Worm (Caenorhabditis elegans) whole organism, L2 larva: ENCODE data around the gene rsp-2.

Experiments used
- C34F6.9 ChIP-seq: fragments of 150-350 bp; optimal IDR thresholded peaks from 2 replicates; lab custom pipeline; 2014; ENCODE audit warnings: missing biosample characterization, missing genetic modification characterization
- F13H6.1 ChIP-seq: sonication (generic microtip); optimal IDR thresholded peaks from 2 replicates; lab custom pipeline; 2016; ENCODE audit warnings: missing genetic modification characterization, missing compliant biosample characterization
- R02D3.7 ChIP-seq: fragments of 150-350 bp; optimal IDR thresholded peaks from 2 replicates; lab custom pipeline; 2014; ENCODE audit warnings: missing biosample characterization, missing genetic modification characterization
- Y55F3AM.14 ChIP-seq: fragments of 200-800 bp; sonication (Bioruptor generic); optimal IDR thresholded peaks from 2 replicates; lab custom pipeline; 2018; ENCODE audit warnings: mild to moderate bottlenecking, missing genetic modification characterization, missing compliant biosample characterization
- ZK546.5 ChIP-seq: sonication (generic microtip); optimal IDR thresholded peaks from 2 replicates; lab custom pipeline; 2017; ENCODE audit warnings: missing biosample characterization, missing genetic modification characterization
- alr-1 ChIP-seq: fragments of 150-350 bp; optimal IDR thresholded peaks from 2 replicates; lab custom pipeline; 2014; ENCODE audit warnings: missing biosample characterization, missing genetic modification characterization
- aly-2 ChIP-seq: fragments of 150-350 bp; optimal IDR thresholded peaks from 2 replicates; lab custom pipeline; 2014; ENCODE audit warnings: missing biosample characterization, missing genetic modification characterization
- ama-1 ChIP-seq: fragments of 150-350 bp; optimal IDR thresholded peaks from 2 replicates; lab custom pipeline; 2018; ENCODE audit warnings: inconsistent platforms
- blmp-1 ChIP-seq: sonication (generic microtip); optimal IDR thresholded peaks from 2 replicates; lab custom pipeline; 2017; ENCODE audit warnings: missing genetic modification characterization, mild to moderate bottlenecking, missing compliant biosample characterization, antibody characterized with exemption, moderate library complexity; ENCODE audit not compliant: insufficient read depth
- ceh-16 ChIP-seq: fragments of 150-350 bp; optimal IDR thresholded peaks from 2 replicates; lab custom pipeline; 2014; ENCODE audit warnings: missing biosample characterization, missing genetic modification characterization
- ceh-82 ChIP-seq: fragments of 150-350 bp; optimal IDR thresholded peaks from 2 replicates; lab custom pipeline; 2014; ENCODE audit warnings: missing biosample characterization, missing genetic modification characterization
- crh-2 ChIP-seq: sonication (generic microtip); optimal IDR thresholded peaks from 2 replicates; lab custom pipeline; 2017; ENCODE audit warnings: missing biosample characterization, missing genetic modification characterization
- dmd-4 ChIP-seq: sonication (generic microtip); optimal IDR thresholded peaks from 2 replicates; lab custom pipeline; 2017; ENCODE audit warnings: missing biosample characterization, missing genetic modification characterization
- egl-27 ChIP-seq: sonication (generic microtip); optimal IDR thresholded peaks from 3 replicates; lab custom pipeline; 2017; ENCODE audit warnings: missing biosample characterization, missing genetic modification reagents, missing genetic modification characterization
- elt-1 ChIP-seq: fragments of 150-350 bp; optimal IDR thresholded peaks from 2 replicates; lab custom pipeline; 2014; ENCODE audit warnings: missing biosample characterization, missing genetic modification characterization
- elt-3 ChIP-seq: sonication (generic microtip); optimal IDR thresholded peaks from 2 replicates; lab custom pipeline; 2017; ENCODE audit warnings: missing biosample characterization, missing genetic modification characterization
- fos-1 ChIP-seq: fragments of 150-350 bp; optimal IDR thresholded peaks from 2 replicates; lab custom pipeline; 2014; ENCODE audit warnings: missing biosample characterization, missing genetic modification characterization
- gmeb-1 ChIP-seq: fragments of 150-350 bp; optimal IDR thresholded peaks from 2 replicates; lab custom pipeline; 2014; ENCODE audit warnings: missing biosample characterization, missing genetic modification characterization
- lin-11 ChIP-seq: fragments of 150-350 bp; sonication (generic microtip); optimal IDR thresholded peaks from 2 replicates; lab custom pipeline; 2014; ENCODE audit warnings: missing biosample characterization, missing genetic modification characterization, inconsistent platforms, mixed read lengths
- lin-13 ChIP-seq: fragments of 150-350 bp; optimal IDR thresholded peaks from 2 replicates; lab custom pipeline; 2014; ENCODE audit warnings: missing biosample characterization, missing genetic modification reagents, missing genetic modification characterization
- lin-39 ChIP-seq: fragments of 150-350 bp; optimal IDR thresholded peaks from 2 replicates; lab custom pipeline; 2014; ENCODE audit warnings: missing biosample characterization, missing genetic modification reagents, missing genetic modification characterization
- lsy-2 ChIP-seq, 2 experiments: fragments of 150-350 bp in 1 of 2; sonication (generic microtip) in 1 of 2; optimal IDR thresholded peaks; 2 replicates each; lab custom pipeline; 2014 to 2017; ENCODE audit warnings: missing biosample characterization in 2 of 2, missing genetic modification characterization in 2 of 2
- mab-5 ChIP-seq: fragments of 150-350 bp; optimal IDR thresholded peaks from 2 replicates; lab custom pipeline; 2014; ENCODE audit warnings: missing biosample characterization, missing genetic modification characterization
- mbf-1 ChIP-seq: sonication (generic microtip); optimal IDR thresholded peaks from 2 replicates; lab custom pipeline; 2017; ENCODE audit warnings: missing biosample characterization, missing genetic modification characterization
- mdl-1 ChIP-seq, 2 experiments: fragments of 150-350 bp in 1 of 2; sonication (generic microtip) in 1 of 2; optimal IDR thresholded peaks; 2 replicates each; lab custom pipeline; 2017; ENCODE audit warnings: missing biosample characterization in 2 of 2, missing genetic modification characterization in 2 of 2
- nhr-10 ChIP-seq: sonication (generic microtip); optimal IDR thresholded peaks from 2 replicates; lab custom pipeline; 2017; ENCODE audit warnings: missing biosample characterization, missing genetic modification characterization
- nhr-11 ChIP-seq: fragments of 150-350 bp; optimal IDR thresholded peaks from 2 replicates; lab custom pipeline; 2014; ENCODE audit warnings: missing biosample characterization, missing genetic modification characterization
- nhr-12 ChIP-seq: fragments of 150-350 bp; optimal IDR thresholded peaks from 2 replicates; lab custom pipeline; 2014; ENCODE audit warnings: missing biosample characterization, missing genetic modification characterization
- nhr-129 ChIP-seq: fragments of 150-350 bp; optimal IDR thresholded peaks from 2 replicates; lab custom pipeline; 2014; ENCODE audit warnings: missing biosample characterization, missing genetic modification characterization
- nhr-21 ChIP-seq: fragments of 150-350 bp; optimal IDR thresholded peaks from 2 replicates; lab custom pipeline; 2014; ENCODE audit warnings: missing biosample characterization, missing genetic modification characterization
- nhr-23 ChIP-seq: fragments of 150-350 bp; optimal IDR thresholded peaks from 2 replicates; lab custom pipeline; 2014; ENCODE audit warnings: missing biosample characterization, missing genetic modification reagents, missing genetic modification characterization
- nhr-237 ChIP-seq: fragments of 150-350 bp; optimal IDR thresholded peaks from 2 replicates; lab custom pipeline; 2014; ENCODE audit warnings: missing biosample characterization, missing genetic modification characterization
- nhr-25 ChIP-seq: fragments of 150-350 bp; sonication (generic microtip); optimal IDR thresholded peaks from 3 replicates; lab custom pipeline; 2014; ENCODE audit warnings: missing biosample characterization, missing genetic modification characterization
- nhr-6 ChIP-seq: fragments of 150-350 bp; optimal IDR thresholded peaks from 2 replicates; lab custom pipeline; 2014; ENCODE audit warnings: missing biosample characterization, missing genetic modification characterization
- nhr-77 ChIP-seq: fragments of 150-350 bp; optimal IDR thresholded peaks from 2 replicates; lab custom pipeline; 2014; ENCODE audit warnings: missing biosample characterization, missing genetic modification characterization
- peb-1 ChIP-seq: fragments of 150-350 bp; optimal IDR thresholded peaks from 2 replicates; lab custom pipeline; 2014; ENCODE audit warnings: missing biosample characterization, missing genetic modification characterization
- sem-4 ChIP-seq: fragments of 150-350 bp; optimal IDR thresholded peaks from 2 replicates; lab custom pipeline; 2014; ENCODE audit warnings: missing biosample characterization, missing genetic modification reagents, missing genetic modification characterization
- skn-1 ChIP-seq: sonication (generic microtip); optimal IDR thresholded peaks from 2 replicates; lab custom pipeline; 2017; ENCODE audit warnings: missing biosample characterization, missing genetic modification characterization
- sma-3 ChIP-seq: sonication (generic microtip); optimal IDR thresholded peaks from 2 replicates; lab custom pipeline; 2016; ENCODE audit warnings: missing genetic modification reagents, missing genetic modification characterization, missing compliant biosample characterization
- sma-9 ChIP-seq, 2 experiments: fragments of 150-350 bp in 1 of 2; sonication (generic microtip) in 1 of 2; optimal IDR thresholded peaks; 2 replicates each; lab custom pipeline; 2014 to 2016; ENCODE audit warnings: missing genetic modification characterization in 2 of 2, mild to moderate bottlenecking in 1 of 2, missing biosample characterization in 1 of 2, missing compliant biosample characterization in 1 of 2, missing genetic modification reagents in 1 of 2, moderate library complexity in 1 of 2
- snpc-4 ChIP-seq: fragments of 150-350 bp; optimal IDR thresholded peaks from 2 replicates; lab custom pipeline; 2014; ENCODE audit warnings: missing biosample characterization, missing genetic modification characterization
- unc-39 ChIP-seq: fragments of 150-350 bp; optimal IDR thresholded peaks from 2 replicates; lab custom pipeline; 2014; ENCODE audit warnings: missing biosample characterization, missing genetic modification characterization
- unc-55 ChIP-seq: fragments of 150-350 bp; sonication (generic microtip); optimal IDR thresholded peaks from 3 replicates; lab custom pipeline; 2014; ENCODE audit warnings: missing biosample characterization, missing genetic modification reagents, missing genetic modification characterization
- unc-62 ChIP-seq: fragments of 150-350 bp; optimal IDR thresholded peaks from 2 replicates; lab custom pipeline; 2014; ENCODE audit warnings: missing biosample characterization, missing genetic modification reagents, missing genetic modification characterization
- zag-1 ChIP-seq: fragments of 150-350 bp; optimal IDR thresholded peaks from 2 replicates; lab custom pipeline; 2014; ENCODE audit warnings: missing biosample characterization, missing genetic modification characterization
- ztf-1 ChIP-seq: fragments of 200-800 bp; sonication (Bioruptor generic); conservative IDR thresholded peaks from 2 replicates; pipeline ENCODE4 v1.3.6; 2022; ENCODE audit warnings: missing genetic modification characterization, missing compliant biosample characterization
- ztf-11 ChIP-seq: sonication (generic microtip); optimal IDR thresholded peaks from 2 replicates; lab custom pipeline; 2017; ENCODE audit warnings: missing biosample characterization, missing genetic modification characterization
- ztf-4 ChIP-seq: fragments of 150-350 bp; optimal IDR thresholded peaks from 2 replicates; lab custom pipeline; 2014; ENCODE audit warnings: missing biosample characterization, missing genetic modification characterization

rsp-2 gene

ce11 chrII:11486698-11487234 is 34.0 kb upstream of the rsp-2 start, which contains the start of gene ttr-18:
ttr-18 (minus strand) TSS chrII:11486748.
- TF ChIP-seq sma-3 = peak; percentile 13
- TF ChIP-seq nhr-11 (tag; lab: Kevin White, UChicago) = no peak
- no peak for TF ChIP-seq unc-55 (GFP tag; lab: Kevin White, UChicago)
- TF ChIP-seq nhr-25 (tag; lab: Kevin White, UChicago) = peak; percentile 19
- no peak for TF ChIP-seq blmp-1 (tag; lab: Kevin White, UChicago)

- no peak for TF ChIP-seq nhr-25 (tag; lab: Kevin White, UChicago)
- TF ChIP-seq nhr-77 = no peak
- TF ChIP-seq blmp-1 (tag; lab: Kevin White, UChicago) = peak; percentile 8
Measured at ce11 chrII:11485200-11485599, 32.4 kb upstream of the rsp-2 start, which contains the start of gene twk-5. twk-5 (minus strand) TSS chrII:11485300.

- no peak for TF ChIP-seq elt-1 (tag; lab: Kevin White, UChicago)
- no peak for TF ChIP-seq elt-3 (tag; lab: Kevin White, UChicago)
- no peak for TF ChIP-seq ztf-11 (tag; lab: Kevin White, UChicago)
- no peak for TF ChIP-seq lin-13 (GFP tag; lab: Kevin White, UChicago)
- peak; percentile 59 for TF ChIP-seq ceh-82 (tag; lab: Kevin White, UChicago)
- TF ChIP-seq nhr-12 (tag; lab: Kevin White, UChicago) = no peak
- TF ChIP-seq nhr-77 = no peak
- no peak for TF ChIP-seq dmd-4 (tag; lab: Kevin White, UChicago)
- TF ChIP-seq snpc-4 (tag; lab: Kevin White, UChicago) = peak; percentile 19
- peak; percentile 92 for TF ChIP-seq lin-11 (tag; lab: Kevin White, UChicago)
- TF ChIP-seq peb-1 (tag; lab: Kevin White, UChicago) = no peak
- TF ChIP-seq alr-1 = no peak
- peak; percentile 54 for TF ChIP-seq mab-5 (tag; lab: Kevin White, UChicago)
- TF ChIP-seq sma-9 (GFP tag; optimal IDR thresholded peaks at IDR 0.05; lab: Kevin White, UChicago) = peak; percentile 72
- TF ChIP-seq sma-9 (tag; optimal IDR thresholded peaks at IDR 0.05; lab: Kevin White, UChicago) = no peak
- TF ChIP-seq Y55F3AM.14 (GFP tag; lab: Kevin White, UChicago) = peak; percentile 85
- peak; percentile 67 for TF ChIP-seq sma-3
- TF ChIP-seq unc-55 (GFP tag; lab: Kevin White, UChicago) = peak; percentile 74
- no peak for TF ChIP-seq skn-1 (tag; lab: Kevin White, UChicago)
- peak; percentile 1 for TF ChIP-seq zag-1
- TF ChIP-seq mdl-1 (tag; optimal IDR thresholded peaks at IDR 0.05; lab: Kevin White, UChicago) = peak; percentile 25 to 64
- TF ChIP-seq R02D3.7 (tag; lab: Kevin White, UChicago) = no peak
- peak; percentile 78 for TF ChIP-seq C34F6.9
- TF ChIP-seq aly-2 = no peak
- TF ChIP-seq ceh-16 (tag; lab: Kevin White, UChicago) = peak; percentile 13
- TF ChIP-seq crh-2 (tag; lab: Kevin White, UChicago) = peak; percentile 63
- no peak for TF ChIP-seq mbf-1 (tag; lab: Kevin White, UChicago)
- no peak for TF ChIP-seq ZK546.5 (tag; lab: Kevin White, UChicago)
- TF ChIP-seq ztf-1 (GFP tag; lab: Robert Waterston, UW) = no peak
- peak; percentile 79 for TF ChIP-seq nhr-21 (tag; lab: Kevin White, UChicago)
- TF ChIP-seq nhr-6 = peak; percentile 23
- peak; percentile 35 for TF ChIP-seq egl-27 (tag; lab: Kevin White, UChicago)
- no peak for TF ChIP-seq sem-4 (tag; lab: Kevin White, UChicago)
- no peak for TF ChIP-seq blmp-1 (tag; lab: Kevin White, UChicago)
- peak; percentile 88 for TF ChIP-seq nhr-129 (tag; lab: Kevin White, UChicago)
- TF ChIP-seq nhr-237 = no peak
- TF ChIP-seq nhr-10 = no peak
- peak; percentile 59 for TF ChIP-seq ztf-4 (tag; lab: Kevin White, UChicago)
- no peak for TF ChIP-seq ama-1 (lab: Kevin White, UChicago)
- TF ChIP-seq unc-62 (GFP tag; lab: Kevin White, UChicago) = no peak
- peak; percentile 56 for TF ChIP-seq gmeb-1 (tag; lab: Kevin White, UChicago)
- TF ChIP-seq lsy-2 (tag; optimal IDR thresholded peaks at IDR 0.05; lab: Kevin White, UChicago) = peak; percentile 48 to 88
- peak; percentile 39 for TF ChIP-seq nhr-11 (tag; lab: Kevin White, UChicago)
- no peak for TF ChIP-seq nhr-23 (tag; lab: Kevin White, UChicago)
- TF ChIP-seq nhr-25 (tag; lab: Kevin White, UChicago) = peak; percentile 58
- peak; percentile 48 for TF ChIP-seq F13H6.1 (tag; lab: Kevin White, UChicago)
- TF ChIP-seq unc-39 = no peak
- peak; percentile 70 for TF ChIP-seq fos-1 (tag; lab: Kevin White, UChicago)
- no peak for TF ChIP-seq lin-39
- TF ChIP-seq, all 48 proteins: peak for 24
Measured at ce11 chrII:11484600-11484999, 31.8 kb upstream of the rsp-2 start.
